Fruit fly (Drosophila melanogaster) whole organism, embryonic: ENCODE results near the gene Sar1.

ENCODE experiments used
- Ada2b ChIP-seq: fragments of 200-800 bp; sonication (Bioruptor generic); IDR thresholded peaks from 2 replicates; pipeline ENCODE4 v1.3.6; 2022; ENCODE audit warnings: missing biosample characterization, missing genetic modification characterization
- Antp ChIP-seq: fragments of 200-800 bp; sonication (Bioruptor generic); optimal IDR thresholded peaks from 3 replicates; lab custom pipeline; 2016; ENCODE audit warnings: missing biosample characterization, missing genetic modification characterization
- B-H1 ChIP-seq: fragments of 200-800 bp; sonication (Bioruptor generic); IDR thresholded peaks from 3 replicates; pipeline ENCODE4 v1.3.6; 2022; ENCODE audit warnings: missing biosample characterization, missing genetic modification characterization
- CG1024 ChIP-seq: fragments of 200-800 bp; sonication (Bioruptor generic); IDR thresholded peaks from 2 replicates; pipeline ENCODE4 v1.3.6; 2022; ENCODE audit warnings: missing biosample characterization, missing genetic modification characterization
- CG10462 ChIP-seq: fragments of 200-800 bp; sonication (Bioruptor generic); optimal IDR thresholded peaks from 2 replicates; lab custom pipeline; 2016; ENCODE audit warnings: missing biosample characterization, missing genetic modification characterization
- CG11093 ChIP-seq: fragments of 200-800 bp; sonication (Bioruptor generic); IDR thresholded peaks from 3 replicates; pipeline ENCODE4 v1.3.6; 2022; ENCODE audit warnings: missing biosample characterization, missing genetic modification characterization
- CG13775 ChIP-seq: fragments of 200-800 bp; sonication (Bioruptor generic); optimal IDR thresholded peaks from 3 replicates; lab custom pipeline; 2017; ENCODE audit warnings: missing biosample characterization, mild to moderate bottlenecking, missing genetic modification characterization
- CG14050 ChIP-seq: fragments of 200-800 bp; sonication (Bioruptor generic); IDR thresholded peaks from 3 replicates; pipeline ENCODE4 v1.3.6; 2022; ENCODE audit warnings: missing biosample characterization, missing genetic modification characterization
- CG14667 ChIP-seq: fragments of 200-800 bp; sonication (Bioruptor generic); IDR thresholded peaks from 2 replicates; pipeline ENCODE4 v1.3.6; 2022; ENCODE audit warnings: missing biosample characterization, missing genetic modification characterization
- CG1529 ChIP-seq: fragments of 200-800 bp; sonication (Bioruptor generic); optimal IDR thresholded peaks from 3 replicates; lab custom pipeline; 2018; ENCODE audit warnings: missing biosample characterization, missing genetic modification characterization
- CG17328 ChIP-seq: fragments of 200-800 bp; sonication (Bioruptor generic); IDR thresholded peaks from 2 replicates; pipeline ENCODE4 v1.3.6; 2022; ENCODE audit warnings: missing biosample characterization, missing genetic modification characterization
- CG17802 ChIP-seq: fragments of 200-800 bp; sonication (Bioruptor generic); optimal IDR thresholded peaks from 2 replicates; lab custom pipeline; 2018; ENCODE audit warnings: missing biosample characterization, mild to moderate bottlenecking, missing genetic modification characterization, moderate library complexity
- CG18599 ChIP-seq: fragments of 200-800 bp; sonication (Bioruptor generic); optimal IDR thresholded peaks from 3 replicates; lab custom pipeline; 2017; ENCODE audit warnings: missing biosample characterization, missing genetic modification characterization, mild to moderate bottlenecking, moderate library complexity, missing genetic modification reagents
- CG34376 ChIP-seq: fragments of 200-800 bp; sonication (Bioruptor generic); optimal IDR thresholded peaks from 2 replicates; lab custom pipeline; 2018; ENCODE audit warnings: missing biosample characterization, mild to moderate bottlenecking, missing genetic modification characterization
- CG4617 ChIP-seq: fragments of 200-800 bp; sonication (Bioruptor generic); optimal IDR thresholded peaks from 3 replicates; lab custom pipeline; 2016; ENCODE audit warnings: missing biosample characterization, missing genetic modification characterization, borderline replicate concordance
- CG4820 ChIP-seq: fragments of 200-800 bp; sonication (Bioruptor generic); optimal IDR thresholded peaks from 3 replicates; lab custom pipeline; 2016; ENCODE audit warnings: missing biosample characterization, missing genetic modification characterization
- CG6683 ChIP-seq: fragments of 200-800 bp; sonication (Bioruptor generic); optimal IDR thresholded peaks from 2 replicates; lab custom pipeline; 2017; ENCODE audit warnings: missing biosample characterization, mild to moderate bottlenecking, missing genetic modification characterization, missing genetic modification reagents
- CG9609 ChIP-seq: fragments of 200-800 bp; sonication (Bioruptor generic); optimal IDR thresholded peaks from 3 replicates; lab custom pipeline; 2016; ENCODE audit warnings: missing biosample characterization, missing genetic modification characterization
- CoRest ChIP-seq: fragments of 200-800 bp; sonication (Bioruptor generic); optimal IDR thresholded peaks from 3 replicates; lab custom pipeline; 2018; ENCODE audit warnings: missing biosample characterization, mild to moderate bottlenecking, missing genetic modification characterization, moderate library complexity
- Doc3 ChIP-seq: fragments of 200-800 bp; sonication (Bioruptor generic); IDR thresholded peaks from 3 replicates; pipeline ENCODE4 v1.3.6; 2022; ENCODE audit warnings: missing biosample characterization, missing genetic modification characterization; ENCODE audit not compliant: partially characterized antibody
- Eip74EF ChIP-seq, 2 experiments: fragments of 200-800 bp in 1 of 2; fragments of >200 bp in 1 of 2; sonication (Bioruptor generic) in 1 of 2; optimal IDR thresholded peaks; 2 replicates each; lab custom pipeline; 2017 to 2019; ENCODE audit warnings: missing biosample characterization in 2 of 2, missing genetic modification characterization in 2 of 2, mild to moderate bottlenecking in 1 of 2, moderate library complexity in 1 of 2
- HmgD ChIP-seq: fragments of 200-800 bp; sonication (Bioruptor generic); optimal IDR thresholded peaks from 3 replicates; lab custom pipeline; 2016; ENCODE audit warnings: missing biosample characterization, missing genetic modification characterization
- MESR4 ChIP-seq: fragments of 200-800 bp; sonication (Bioruptor generic); optimal IDR thresholded peaks from 2 replicates; lab custom pipeline; 2018; ENCODE audit warnings: missing biosample characterization, mild to moderate bottlenecking, missing genetic modification characterization, moderate library complexity
- NC2β ChIP-seq: fragments of 200-800 bp; sonication (Bioruptor generic); optimal IDR thresholded peaks from 2 replicates; lab custom pipeline; 2016; ENCODE audit warnings: missing biosample characterization, missing genetic modification characterization
- NFAT ChIP-seq: fragments of 200-800 bp; sonication (Bioruptor generic); IDR thresholded peaks from 2 replicates; pipeline ENCODE4 v1.3.6; 2022; ENCODE audit warnings: missing biosample characterization, missing genetic modification characterization
- Pdp1 ChIP-seq, 2 experiments: fragments of 200-800 bp; sonication (Bioruptor generic); optimal IDR thresholded peaks; 3 replicates each; lab custom pipeline; 2016; ENCODE audit warnings: missing biosample characterization in 2 of 2, missing genetic modification characterization in 2 of 2, mild to moderate bottlenecking in 1 of 2, moderate library complexity in 1 of 2
- Ptx1 ChIP-seq: fragments of 200-800 bp; sonication (Bioruptor generic); IDR thresholded peaks from 2 replicates; pipeline ENCODE4 v1.3.6; 2022; ENCODE audit warnings: missing biosample characterization, missing genetic modification characterization
- Sry-δ ChIP-seq: fragments of 200-800 bp; sonication (Bioruptor generic); optimal IDR thresholded peaks from 2 replicates; lab custom pipeline; 2016; ENCODE audit warnings: missing biosample characterization, missing genetic modification characterization
- TFAM ChIP-seq: fragments of 200-800 bp; sonication (Bioruptor generic); optimal IDR thresholded peaks from 2 replicates; lab custom pipeline; 2017; ENCODE audit warnings: missing biosample characterization, missing genetic modification characterization, inconsistent platforms
- Usf ChIP-seq: fragments of 200-800 bp; sonication (Bioruptor generic); optimal IDR thresholded peaks from 2 replicates; lab custom pipeline; 2017; ENCODE audit warnings: missing genotype, missing biosample characterization, missing genetic modification characterization
- ab ChIP-seq: fragments of 200-800 bp; sonication (Bioruptor generic); optimal IDR thresholded peaks from 2 replicates; lab custom pipeline; 2016; ENCODE audit warnings: missing biosample characterization, missing genetic modification characterization
- al ChIP-seq: fragments of 200-800 bp; sonication (Bioruptor generic); IDR thresholded peaks from 2 replicates; pipeline ENCODE4 v1.3.6; 2022; ENCODE audit warnings: missing biosample characterization, missing genetic modification characterization
- ara ChIP-seq: fragments of 200-800 bp; sonication (Bioruptor generic); IDR thresholded peaks from 2 replicates; pipeline ENCODE4 v1.3.6; 2022; ENCODE audit warnings: missing biosample characterization, missing genetic modification characterization
- ato ChIP-seq: fragments of 200-800 bp; sonication (Bioruptor generic); IDR thresholded peaks from 2 replicates; pipeline ENCODE4 v1.3.6; 2022; ENCODE audit warnings: missing biosample characterization, missing genetic modification characterization; ENCODE audit not compliant: partially characterized antibody
- cad ChIP-seq: fragments of >200 bp; optimal IDR thresholded peaks from 2 replicates; lab custom pipeline; 2017; ENCODE audit warnings: missing biosample characterization, missing genetic modification characterization
- caup ChIP-seq: fragments of 200-800 bp; sonication (Bioruptor generic); optimal IDR thresholded peaks from 3 replicates; lab custom pipeline; 2017; ENCODE audit warnings: missing biosample characterization, mild to moderate bottlenecking, missing genetic modification characterization, moderate library complexity; ENCODE audit not compliant: severe bottlenecking
- crol ChIP-seq: fragments of 200-800 bp; sonication (Bioruptor generic); IDR thresholded peaks from 2 replicates; pipeline ENCODE4 v1.3.6; 2022; ENCODE audit warnings: missing biosample characterization, missing genetic modification characterization
- dysf ChIP-seq: fragments of 200-800 bp; sonication (Bioruptor generic); IDR thresholded peaks from 3 replicates; pipeline ENCODE4 v1.3.6; 2022; ENCODE audit warnings: missing biosample characterization, missing genetic modification characterization
- exex ChIP-seq: fragments of 200-800 bp; sonication (Bioruptor generic); optimal IDR thresholded peaks from 4 replicates; lab custom pipeline; 2018; ENCODE audit warnings: missing biosample characterization, mild to moderate bottlenecking, missing genetic modification characterization, moderate library complexity
- gce ChIP-seq: fragments of 200-800 bp; sonication (Bioruptor generic); IDR thresholded peaks from 3 replicates; pipeline ENCODE4 v1.3.6; 2022; ENCODE audit warnings: missing biosample characterization, missing genetic modification characterization
- gfzf ChIP-seq: fragments of 200-800 bp; sonication (Bioruptor generic); optimal IDR thresholded peaks from 2 replicates; lab custom pipeline; 2016; ENCODE audit warnings: missing biosample characterization, mild to moderate bottlenecking, missing genetic modification characterization, moderate library complexity
- jing ChIP-seq: fragments of 200-800 bp; sonication (Bioruptor generic); optimal IDR thresholded peaks from 2 replicates; lab custom pipeline; 2018; ENCODE audit warnings: missing biosample characterization, mild to moderate bottlenecking, missing genetic modification characterization
- lmd ChIP-seq: fragments of 200-800 bp; sonication (Bioruptor generic); IDR thresholded peaks from 2 replicates; pipeline ENCODE4 v1.3.6; 2022; ENCODE audit warnings: missing biosample characterization, missing genetic modification characterization
- pb ChIP-seq: fragments of 200-800 bp; sonication (Bioruptor generic); optimal IDR thresholded peaks from 3 replicates; lab custom pipeline; 2016; ENCODE audit warnings: missing biosample characterization, missing genetic modification characterization
- sc ChIP-seq, 3 experiments: fragments of >200 bp in 2 of 3; fragments of 200-800 bp in 1 of 3; sonication (Bioruptor generic) in 1 of 3; optimal IDR thresholded peaks; 2 replicates in 2 of 3; 3 replicates in 1 of 3; lab custom pipeline; 2017; ENCODE audit warnings: mild to moderate bottlenecking in 1 of 3, missing biosample characterization in 1 of 3, missing genetic modification characterization in 1 of 3, missing genetic modification reagents in 1 of 3
- so ChIP-seq: fragments of 200-800 bp; sonication (Bioruptor generic); IDR thresholded peaks from 3 replicates; pipeline ENCODE4 v1.3.6; 2022; ENCODE audit warnings: missing biosample characterization, missing genetic modification characterization
- ssp ChIP-seq: fragments of 200-800 bp; sonication (Bioruptor generic); IDR thresholded peaks from 2 replicates; pipeline ENCODE4 v1.3.6; 2022; ENCODE audit warnings: missing biosample characterization, missing genetic modification characterization
- stwl ChIP-seq: fragments of 200-800 bp; sonication (Bioruptor generic); optimal IDR thresholded peaks from 3 replicates; lab custom pipeline; 2018; ENCODE audit warnings: missing biosample characterization, mild to moderate bottlenecking, missing genetic modification characterization, moderate library complexity
- tio ChIP-seq: fragments of 200-800 bp; sonication (Bioruptor generic); optimal IDR thresholded peaks from 2 replicates; lab custom pipeline; 2017; ENCODE audit warnings: missing biosample characterization, missing genetic modification characterization, inconsistent platforms
- trem ChIP-seq: fragments of 200-800 bp; optimal IDR thresholded peaks from 3 replicates; lab custom pipeline; 2019; ENCODE audit warnings: missing biosample characterization, mild to moderate bottlenecking, missing genetic modification characterization, moderate library complexity

The Sar1 gene

DNA sequence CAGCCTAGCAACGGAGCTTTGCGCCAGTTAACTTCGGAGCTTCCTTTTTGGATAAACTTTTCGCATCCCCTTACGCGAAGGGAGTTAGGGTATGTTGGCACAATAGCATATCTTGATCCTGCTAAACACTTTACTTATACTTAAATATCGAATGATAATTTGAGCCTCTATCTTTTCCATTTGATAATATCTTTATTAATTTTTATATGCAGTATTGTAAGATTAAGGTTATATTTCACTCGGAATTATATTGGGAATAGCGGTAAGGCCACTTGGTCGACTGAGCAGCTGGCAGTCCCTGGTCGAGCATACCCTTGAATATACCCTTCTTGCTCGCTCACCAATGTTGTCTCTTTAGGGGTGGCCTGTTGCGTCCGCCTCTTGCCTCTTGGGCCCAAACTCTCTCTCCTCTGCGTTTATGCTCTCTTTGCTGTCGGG lies 12.3 kb downstream of the Sar1 start:
- TF ChIP-seq stwl: no peak
- TF ChIP-seq exex (tag; lab: Kevin White, UChicago): no peak
- no peak for TF ChIP-seq MESR4 (GFP tag; lab: Kevin White, UChicago)
- TF ChIP-seq ara: peak; percentile 46
- TF ChIP-seq gfzf (GFP tag; lab: Kevin White, UChicago): no peak
- TF ChIP-seq so (GFP tag; lab: Robert Waterston, UW): peak; percentile 77; the same call in 2 of the 3 replicates
- peak; percentile 12 for TF ChIP-seq Antp (GFP tag; lab: Kevin White, UChicago)
- peak in 1 of 2 experiments; percentile 73 for TF ChIP-seq Pdp1 (GFP tag; optimal IDR thresholded peaks at IDR 0.05; lab: Kevin White, UChicago)
- TF ChIP-seq jing (GFP tag; lab: Kevin White, UChicago): peak; percentile 25
- TF ChIP-seq gce (GFP tag; lab: Robert Waterston, UW): no peak
- TF ChIP-seq NC2β (GFP tag; lab: Kevin White, UChicago): no peak
- peak; percentile 42; the same call in 2 of the 3 replicates for TF ChIP-seq B-H1 (GFP tag; lab: Robert Waterston, UW)
- peak in 1 of 2 experiments; percentile 9 for TF ChIP-seq Eip74EF (GFP tag; optimal IDR thresholded peaks at IDR 0.05; lab: Kevin White, UChicago)
- peak; percentile 57 for TF ChIP-seq tio (GFP tag; lab: Kevin White, UChicago)
- TF ChIP-seq CG11093 (GFP tag; lab: Robert Waterston, UW): peak; percentile 55; the same call in 1 of the 3 replicates
- TF ChIP-seq CG17802 (tag; lab: Kevin White, UChicago): no peak
- peak; percentile 78 for TF ChIP-seq lmd (GFP tag; lab: Robert Waterston, UW)
- TF ChIP-seq CG18599: peak; percentile 87
- peak; percentile 82 for TF ChIP-seq Ptx1 (GFP tag; lab: Robert Waterston, UW)
- TF ChIP-seq HmgD (GFP tag; lab: Kevin White, UChicago): no peak
- peak; percentile 78 for TF ChIP-seq CG14050
- peak; percentile 60; the same call in 1 of the 2 replicates for TF ChIP-seq al
- TF ChIP-seq CG1529 (GFP tag; lab: Kevin White, UChicago): no peak
- no peak for TF ChIP-seq sc (optimal IDR thresholded peaks at IDR 0.05; lab: Kevin White, UChicago)
- TF ChIP-seq sc (GFP tag; optimal IDR thresholded peaks at IDR 0.05; lab: Kevin White, UChicago): peak; percentile 17
- no peak for TF ChIP-seq ato (GFP tag; lab: Robert Waterston, UW)
- TF ChIP-seq trem (tag; lab: Kevin White, UChicago): no peak
- no peak for TF ChIP-seq CG10462 (GFP tag; lab: Kevin White, UChicago)
- peak; percentile 74 for TF ChIP-seq CG17328
- peak; percentile 8 for TF ChIP-seq CG4617 (GFP tag; lab: Kevin White, UChicago)
- no peak for TF ChIP-seq CG9609
- peak; percentile 65; the same call in 1 of the 2 replicates for TF ChIP-seq NFAT
- peak; percentile 64 for TF ChIP-seq CG13775
- peak; percentile 12 for TF ChIP-seq pb
- no peak for TF ChIP-seq TFAM (GFP tag; lab: Kevin White, UChicago)
- TF ChIP-seq caup: peak; percentile 66
- peak; percentile 82 for TF ChIP-seq dysf (GFP tag; lab: Robert Waterston, UW)
- TF ChIP-seq CG4820 (GFP tag; lab: Kevin White, UChicago): no peak
- no peak for TF ChIP-seq ssp (GFP tag; lab: Robert Waterston, UW)
- no peak for TF ChIP-seq crol (GFP tag; lab: Robert Waterston, UW)
- TF ChIP-seq cad: no peak
- peak; percentile 42; the same call in 1 of the 2 replicates for TF ChIP-seq CG14667 (GFP tag; lab: Robert Waterston, UW)
- no peak for TF ChIP-seq Usf (GFP tag; lab: Kevin White, UChicago)
- no peak for TF ChIP-seq Sry-δ (GFP tag; lab: Kevin White, UChicago)
- no peak for TF ChIP-seq ab (GFP tag; lab: Kevin White, UChicago)
- peak; percentile 67 for TF ChIP-seq CoRest (tag; lab: Kevin White, UChicago)
- no peak for TF ChIP-seq Doc3 (GFP tag; lab: Robert Waterston, UW)
- peak; percentile 84 for TF ChIP-seq Ada2b (GFP tag; lab: Robert Waterston, UW)
- TF ChIP-seq CG34376 (GFP tag; lab: Kevin White, UChicago): no peak
- peak; percentile 39 for TF ChIP-seq CG6683 (GFP tag; lab: Kevin White, UChicago)
- peak; percentile 49 for TF ChIP-seq CG1024
